Fruit fly (Drosophila melanogaster) whole organism, embryonic: ENCODE results near the gene ninaG.
A peak's percentile ranks its signal among the peaks of the same experiment; 100 is the strongest.

Source experiments
- B-H1 ChIP-seq: fragments of 200-800 bp; sonication (Bioruptor generic); IDR thresholded peaks from 3 replicates; pipeline ENCODE4 v1.3.6; 2022; ENCODE audit warnings: missing biosample characterization, missing genetic modification characterization
- CG15479 ChIP-seq: fragments of 200-800 bp; sonication (Bioruptor generic); optimal IDR thresholded peaks from 3 replicates; lab custom pipeline; 2019; ENCODE audit warnings: missing biosample characterization, mild to moderate bottlenecking, missing genetic modification characterization, moderate library complexity
- CG2199 ChIP-seq: fragments of 200-800 bp; sonication (Bioruptor generic); IDR thresholded peaks from 3 replicates; pipeline ENCODE4 v1.3.6; 2022; ENCODE audit warnings: missing biosample characterization, missing genetic modification characterization
- CG31441 ChIP-seq: fragments of 200-800 bp; sonication (Bioruptor generic); IDR thresholded peaks from 2 replicates; pipeline ENCODE4 v1.3.6; 2022; ENCODE audit warnings: missing biosample characterization, missing genetic modification characterization
- CG7372 ChIP-seq: fragments of 200-800 bp; sonication (Bioruptor generic); IDR thresholded peaks from 2 replicates; pipeline ENCODE4 v1.3.6; 2022; ENCODE audit warnings: missing biosample characterization, missing genetic modification characterization
- D19B ChIP-seq: fragments of 200-800 bp; sonication (Bioruptor generic); optimal IDR thresholded peaks from 2 replicates; lab custom pipeline; 2017; ENCODE audit warnings: missing biosample characterization, mild to moderate bottlenecking, missing genetic modification characterization
- Eip74EF ChIP-seq, 2 experiments: fragments of 200-800 bp in 1 of 2; fragments of >200 bp in 1 of 2; sonication (Bioruptor generic) in 1 of 2; optimal IDR thresholded peaks; 2 replicates each; lab custom pipeline; 2017 to 2019; ENCODE audit warnings: missing biosample characterization in 2 of 2, missing genetic modification characterization in 2 of 2, mild to moderate bottlenecking in 1 of 2, moderate library complexity in 1 of 2
- Nf-YB ChIP-seq: fragments of 200-800 bp; sonication (Bioruptor generic); optimal IDR thresholded peaks from 3 replicates; lab custom pipeline; 2019; ENCODE audit warnings: missing biosample characterization, mild to moderate bottlenecking, missing genetic modification characterization, moderate library complexity
- Sin3A ChIP-seq: fragments of >200 bp; optimal IDR thresholded peaks from 2 replicates; lab custom pipeline; 2018
- Six4 ChIP-seq: fragments of 200-800 bp; sonication (Bioruptor generic); optimal IDR thresholded peaks from 2 replicates; lab custom pipeline; 2016; ENCODE audit warnings: missing biosample characterization, missing genetic modification characterization
- Sry-β ChIP-seq: fragments of 200-800 bp; sonication (Bioruptor generic); optimal IDR thresholded peaks from 2 replicates; lab custom pipeline; 2018; ENCODE audit warnings: missing biosample characterization, mild to moderate bottlenecking, missing genetic modification characterization, moderate library complexity
- cg ChIP-seq: fragments of 200-800 bp; sonication (Bioruptor generic); optimal IDR thresholded peaks from 3 replicates; lab custom pipeline; 2019; ENCODE audit warnings: missing biosample characterization, mild to moderate bottlenecking, missing genetic modification characterization, moderate library complexity
- nerfin-1 ChIP-seq: fragments of 200-800 bp; sonication (Bioruptor generic); optimal IDR thresholded peaks from 3 replicates; lab custom pipeline; 2019; ENCODE audit warnings: missing biosample characterization, mild to moderate bottlenecking, missing genetic modification characterization, moderate library complexity
- pros ChIP-seq: fragments of 200-800 bp; sonication (Bioruptor generic); optimal IDR thresholded peaks from 3 replicates; lab custom pipeline; 2019; ENCODE audit warnings: missing biosample characterization, mild to moderate bottlenecking, missing genetic modification characterization, moderate library complexity
- ssp ChIP-seq: fragments of 200-800 bp; sonication (Bioruptor generic); IDR thresholded peaks from 2 replicates; pipeline ENCODE4 v1.3.6; 2022; ENCODE audit warnings: missing biosample characterization, missing genetic modification characterization
- vnd ChIP-seq: fragments of 200-800 bp; sonication (Bioruptor generic); IDR thresholded peaks from 3 replicates; pipeline ENCODE4 v1.3.6; 2022; ENCODE audit warnings: missing biosample characterization, missing genetic modification characterization; ENCODE audit not compliant: partially characterized antibody

ninaG gene

dm6 chr3R:11370805-11371204 is 50.7 kb downstream of the ninaG start (continued):
- TF ChIP-seq vnd (GFP tag; lab: Robert Waterston, UW) (no peak), D19B (no peak), Eip74EF (GFP tag; optimal IDR thresholded peaks at IDR 0.05; lab: Kevin White, UChicago) (no peak), CG31441 (GFP tag; lab: Robert Waterston, UW) (no peak), cg (peak; percentile 54), Sin3A (no peak), Nf-YB (peak; percentile 85), B-H1 (GFP tag; lab: Robert Waterston, UW) (no peak)
- TF ChIP-seq, all 482 proteins: peak for 7

DNA sequence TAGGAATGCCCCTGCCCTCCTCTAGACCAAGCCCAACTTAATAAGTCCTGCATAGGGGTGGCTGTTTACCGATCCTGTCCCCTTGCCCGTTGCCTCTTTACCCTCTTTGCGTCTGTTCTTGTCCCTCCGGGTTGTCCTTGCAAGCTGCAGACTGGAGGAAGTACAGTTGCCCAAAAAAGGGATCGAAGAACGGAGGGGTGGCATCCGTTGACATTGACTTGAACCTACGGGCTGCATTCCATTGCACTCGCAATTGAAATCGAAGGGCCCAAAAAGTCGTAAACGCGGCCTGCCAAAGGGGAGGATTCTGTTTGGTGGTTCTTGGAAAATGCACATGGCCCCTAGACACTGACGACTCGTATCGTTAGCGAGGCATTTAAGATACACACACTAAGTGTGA is 51.2 kb downstream of the ninaG start:
- TF ChIP-seq ssp (no peak), nerfin-1 (peak; percentile 75), Six4 (GFP tag; lab: Kevin White, UChicago) (no peak), CG2199 (0 out of 3 replicates have a peak, but pooled peaks have one; percentile 32), CG15479 (GFP tag; lab: Kevin White, UChicago) (no peak), Sry-β (GFP tag; lab: Kevin White, UChicago) (no peak), CG7372 (no peak), pros (peak; percentile 97)
